Fruit fly (Drosophila melanogaster) whole organism, embryonic: ENCODE results near the gene PIG-B.

Experiments
- Atf6 ChIP-seq: fragments of 200-800 bp; sonication (Bioruptor generic); IDR thresholded peaks from 2 replicates; pipeline ENCODE4 v1.3.6; 2022; ENCODE audit warnings: missing biosample characterization, missing genetic modification characterization
- Awh ChIP-seq: fragments of 200-800 bp; sonication (Bioruptor generic); IDR thresholded peaks from 2 replicates; pipeline ENCODE4, ENCODE4 v1.3.6; 2022; ENCODE audit warnings: missing biosample characterization, missing genetic modification characterization
- Blimp-1 ChIP-seq: fragments of 200-800 bp; sonication (Bioruptor generic); optimal IDR thresholded peaks from 3 replicates; lab custom pipeline; 2018; ENCODE audit warnings: missing biosample characterization, missing genetic modification characterization, mild to moderate bottlenecking, moderate library complexity, missing genetic modification reagents
- CG10979 ChIP-seq: fragments of 200-800 bp; sonication (Bioruptor generic); optimal IDR thresholded peaks from 2 replicates; lab custom pipeline; 2018; ENCODE audit warnings: missing biosample characterization, mild to moderate bottlenecking, missing genetic modification characterization, moderate library complexity
- CG1233 ChIP-seq: fragments of 200-800 bp; sonication (Bioruptor generic); optimal IDR thresholded peaks from 4 replicates; lab custom pipeline; 2018; ENCODE audit warnings: missing biosample characterization, mild to moderate bottlenecking, missing genetic modification characterization
- CG12391 ChIP-seq: fragments of 200-800 bp; sonication (Bioruptor generic); optimal IDR thresholded peaks from 3 replicates; lab custom pipeline; 2018; ENCODE audit warnings: missing biosample characterization, mild to moderate bottlenecking, missing genetic modification characterization, moderate library complexity
- CG14014 ChIP-seq: fragments of 200-800 bp; sonication (Bioruptor generic); IDR thresholded peaks from 2 replicates; pipeline ENCODE4 v1.3.6; 2022; ENCODE audit warnings: missing biosample characterization, missing genetic modification characterization
- CG14441 ChIP-seq: fragments of 200-800 bp; sonication (Bioruptor generic); IDR thresholded peaks from 2 replicates; pipeline ENCODE4 v1.3.6; 2022; ENCODE audit warnings: missing biosample characterization, missing genetic modification characterization
- CG9215 ChIP-seq: fragments of 200-800 bp; sonication (Bioruptor generic); IDR thresholded peaks from 2 replicates; pipeline ENCODE4 v1.3.6; 2022; ENCODE audit warnings: missing biosample characterization, missing genetic modification characterization
- CG9727 ChIP-seq: fragments of 200-800 bp; sonication (Bioruptor generic); optimal IDR thresholded peaks from 3 replicates; lab custom pipeline; 2017; ENCODE audit warnings: missing biosample characterization, mild to moderate bottlenecking, missing genetic modification characterization
- Hand ChIP-seq: fragments of 200-800 bp; sonication (Bioruptor generic); optimal IDR thresholded peaks from 2 replicates; lab custom pipeline; 2017; ENCODE audit warnings: mild to moderate bottlenecking, missing biosample characterization, missing genetic modification reagents, missing genetic modification characterization
- Stat92E ChIP-seq, 3 experiments: fragments of >200 bp in 2 of 3; fragments of 200-800 bp in 1 of 3; sonication (Bioruptor generic) in 1 of 3; optimal IDR thresholded peaks; 2 replicates each; lab custom pipeline; 2017 to 2019; ENCODE audit warnings: missing biosample characterization in 3 of 3, missing genetic modification characterization in 3 of 3, mild to moderate bottlenecking in 1 of 3, moderate library complexity in 1 of 3
- Xrp1 ChIP-seq: fragments of 200-800 bp; sonication (Bioruptor generic); IDR thresholded peaks from 2 replicates; pipeline ENCODE4 v1.3.6; 2022; ENCODE audit warnings: missing biosample characterization, missing genetic modification characterization
- ara ChIP-seq: fragments of 200-800 bp; sonication (Bioruptor generic); IDR thresholded peaks from 2 replicates; pipeline ENCODE4 v1.3.6; 2022; ENCODE audit warnings: missing biosample characterization, missing genetic modification characterization
- ase ChIP-seq: fragments of 200-800 bp; sonication (Bioruptor generic); IDR thresholded peaks from 3 replicates; pipeline ENCODE4 v1.3.6; 2022; ENCODE audit warnings: missing biosample characterization, missing genetic modification characterization
- ci ChIP-seq: fragments of 200-800 bp; sonication (Bioruptor generic); IDR thresholded peaks from 3 replicates; pipeline ENCODE4 v1.3.6; 2022; ENCODE audit warnings: missing biosample characterization, missing genetic modification characterization
- gem ChIP-seq: fragments of 200-800 bp; sonication (Bioruptor generic); optimal IDR thresholded peaks from 2 replicates; lab custom pipeline; 2019; ENCODE audit warnings: missing biosample characterization, mild to moderate bottlenecking, missing genetic modification characterization, moderate library complexity
- nerfin-1 ChIP-seq: fragments of 200-800 bp; sonication (Bioruptor generic); optimal IDR thresholded peaks from 3 replicates; lab custom pipeline; 2019; ENCODE audit warnings: missing biosample characterization, mild to moderate bottlenecking, missing genetic modification characterization, moderate library complexity
- sd ChIP-seq: fragments of 200-800 bp; sonication (Bioruptor generic); optimal IDR thresholded peaks from 3 replicates; lab custom pipeline; 2018; ENCODE audit warnings: missing biosample characterization, mild to moderate bottlenecking, missing genetic modification characterization, moderate library complexity
- sens ChIP-seq: fragments of 200-800 bp; sonication (Bioruptor generic); peaks from one replicate; lab custom pipeline; 2016; ENCODE audit warnings: missing biosample characterization, missing genetic modification characterization
- sisA ChIP-seq: fragments of 200-800 bp; sonication (Bioruptor generic); IDR thresholded peaks from 2 replicates; pipeline ENCODE4 v1.3.6; 2022; ENCODE audit warnings: missing biosample characterization, missing genetic modification characterization
- zf30C ChIP-seq: fragments of 200-800 bp; sonication (Bioruptor generic); optimal IDR thresholded peaks from 3 replicates; lab custom pipeline; 2018; ENCODE audit warnings: missing biosample characterization, mild to moderate bottlenecking, missing genetic modification characterization

Gene PIG-B

DNA sequence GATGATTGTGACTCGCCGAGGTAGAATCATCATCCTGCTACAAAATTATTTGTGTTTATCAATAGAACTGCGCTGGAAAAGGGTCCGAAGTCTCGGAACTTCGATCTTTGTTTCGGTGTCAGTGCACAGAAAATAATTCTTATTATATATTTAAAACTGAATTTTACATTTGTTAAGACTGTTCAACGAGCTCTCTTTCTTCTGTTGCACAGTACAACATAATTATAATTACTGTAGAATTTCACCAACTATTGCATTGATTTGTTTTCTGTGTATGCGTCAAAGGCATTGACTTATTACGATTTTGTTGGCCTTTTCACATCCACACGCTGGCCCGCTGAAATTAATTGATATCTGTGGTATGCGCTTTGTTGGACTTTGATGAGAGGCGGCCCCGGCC lies 52.4 kb downstream of the PIG-B start (continued):
- TF ChIP-seq nerfin-1 (tag; lab: Kevin White, UChicago) (no peak), ara (no peak), sisA (0 out of 2 replicates have a peak, but pooled peaks have one; percentile 28), CG12391 (tag; lab: Kevin White, UChicago) (peak; percentile 17), Stat92E (GFP tag; optimal IDR thresholded peaks at IDR 0.05; lab: Kevin White, UChicago) (no peak), Blimp-1 (GFP tag; lab: Kevin White, UChicago) (peak; percentile 2), Hand (GFP tag; lab: Kevin White, UChicago) (no peak), CG14014 (GFP tag; lab: Robert Waterston, UW) (no peak), zf30C (GFP tag; lab: Kevin White, UChicago) (peak; percentile 46), Xrp1 (GFP tag; lab: Robert Waterston, UW) (peak; percentile 51; the same call in 1 of the 2 replicates), CG14441 (no peak), ase (no peak), CG9727 (GFP tag; lab: Kevin White, UChicago) (peak; percentile 38), CG9215 (GFP tag; lab: Robert Waterston, UW) (no peak), ci (GFP tag; lab: Robert Waterston, UW) (0 out of 3 replicates have a peak, but pooled peaks have one; percentile 11), CG10979 (tag; lab: Kevin White, UChicago) (peak; percentile 26), Awh (GFP tag; lab: Robert Waterston, UW) (peak; percentile 39; the same call in 1 of the 2 replicates), Atf6 (GFP tag; lab: Robert Waterston, UW) (no peak), sens (GFP tag; lab: Kevin White, UChicago) (peak; percentile 63), CG1233 (GFP tag; lab: Kevin White, UChicago) (no peak), sd (tag; lab: Kevin White, UChicago) (no peak), gem (tag; lab: Kevin White, UChicago) (peak; percentile 36)
- TF ChIP-seq, all 482 proteins: peak for 21
